Worm (Caenorhabditis elegans) whole organism, L4/young adult: ENCODE data around the gene xpc-1.

ENCODE experiments used
- W03F9.2 ChIP-seq: fragments of 150-350 bp; optimal IDR thresholded peaks from 2 replicates; lab custom pipeline; 2014; ENCODE audit warnings: missing biosample characterization, missing genetic modification characterization
- dao-5 ChIP-seq: sonication (generic microtip); optimal IDR thresholded peaks from 2 replicates; lab custom pipeline; 2016; ENCODE audit warnings: missing genotype, missing genetic modification characterization, moderate library complexity, missing compliant biosample characterization
- him-1 ChIP-seq: sonication (generic microtip); optimal IDR thresholded peaks from 2 replicates; lab custom pipeline; 2016; ENCODE audit warnings: missing genotype, missing genetic modification reagents, missing genetic modification characterization, missing compliant biosample characterization

DNA sequence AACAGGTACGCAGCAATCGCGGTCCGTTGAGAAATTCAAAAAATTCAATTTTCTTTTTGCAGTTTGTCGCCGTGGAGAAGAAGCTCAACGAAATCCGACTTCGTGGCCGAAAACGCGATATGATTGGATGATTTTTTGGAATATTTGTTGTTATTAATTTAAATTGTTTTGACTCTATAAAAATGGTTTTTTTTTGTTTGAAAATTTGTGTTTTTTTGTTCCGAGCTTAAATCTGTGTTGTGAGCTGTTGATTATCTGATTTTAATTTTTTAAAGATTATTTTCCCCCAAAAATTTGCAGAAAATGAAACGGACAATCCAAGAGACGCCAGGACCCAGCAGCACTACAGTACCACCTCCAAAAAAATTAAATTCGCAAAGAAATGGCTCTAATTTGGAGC, 33.3 kb upstream of the xpc-1 start, which contains the start of gene tdpo-1:
- no peak for TF ChIP-seq him-1 (tag; lab: Kevin White, UChicago)
- TF ChIP-seq W03F9.2 (tag; lab: Kevin White, UChicago): no peak
- TF ChIP-seq dao-5 (tag; lab: Kevin White, UChicago): no peak
